Worm (Caenorhabditis elegans) whole organism, young adult: ENCODE measurements around the gene F16H6.7.

Experiments used
- F33H1.4 ChIP-seq: fragments of 200-800 bp; sonication (Bioruptor generic); IDR thresholded peaks from 2 replicates; pipeline ENCODE4 v1.3.6; 2022; ENCODE audit warnings: missing genetic modification reagents, missing genetic modification characterization, missing compliant biosample characterization
- F37B4.10 ChIP-seq: fragments of 200-800 bp; sonication (Bioruptor generic); IDR thresholded peaks from 2 replicates; pipeline ENCODE4 v1.3.6; 2022; ENCODE audit warnings: missing genetic modification characterization, missing compliant biosample characterization
- F57C9.4 ChIP-seq: sonication (generic microtip); optimal IDR thresholded peaks from 2 replicates; lab custom pipeline; 2017; ENCODE audit warnings: mild to moderate bottlenecking, missing genetic modification characterization, missing compliant biosample characterization
- T07F8.4 ChIP-seq: sonication (generic microtip); optimal IDR thresholded peaks from 2 replicates; lab custom pipeline; 2016; ENCODE audit warnings: mild to moderate bottlenecking, missing genetic modification characterization, moderate library complexity, missing compliant biosample characterization
- T26A5.8 ChIP-seq: sonication (generic microtip); optimal IDR thresholded peaks from 2 replicates; lab custom pipeline; 2016; ENCODE audit warnings: missing genetic modification characterization, missing compliant biosample characterization
- Y53F4B.3 ChIP-seq: fragments of 200-800 bp; sonication (Bioruptor generic); IDR thresholded peaks from 2 replicates; pipeline ENCODE4 v1.3.6; 2022; ENCODE audit warnings: missing genetic modification reagents, missing genetic modification characterization, missing compliant biosample characterization
- akir-1 ChIP-seq: fragments of 200-800 bp; sonication (Bioruptor generic); optimal IDR thresholded peaks from 2 replicates; lab custom pipeline; 2018; ENCODE audit warnings: mild to moderate bottlenecking, missing genetic modification characterization, moderate library complexity, missing compliant biosample characterization
- attf-5 ChIP-seq: fragments of 200-800 bp; sonication (Bioruptor generic); optimal IDR thresholded peaks from 2 replicates; lab custom pipeline; 2018; ENCODE audit warnings: mild to moderate bottlenecking, missing genetic modification characterization, missing compliant biosample characterization
- ccch-3 ChIP-seq: fragments of 200-800 bp; sonication (Bioruptor generic); optimal IDR thresholded peaks from 2 replicates; lab custom pipeline; 2018; ENCODE audit warnings: mild to moderate bottlenecking, missing genetic modification characterization, missing compliant biosample characterization
- cebp-1 ChIP-seq, 2 experiments: fragments of 200-800 bp in 1 of 2; sonication (Bioruptor generic) in 1 of 2; sonication (generic microtip) in 1 of 2; IDR thresholded peaks in 1 of 2; optimal IDR thresholded peaks in 1 of 2; 2 replicates each; pipeline versions ENCODE4 v1.3.6 to Lab custom; 2017 to 2022; ENCODE audit warnings: missing compliant biosample characterization in 2 of 2, missing genetic modification characterization in 2 of 2, mild to moderate bottlenecking in 1 of 2, missing genetic modification reagents in 1 of 2, moderate library complexity in 1 of 2
- ceh-100 ChIP-seq: fragments of 200-800 bp; sonication (Bioruptor generic); IDR thresholded peaks from 2 replicates; pipeline ENCODE4 v1.3.6; 2022; ENCODE audit warnings: missing genetic modification reagents, missing genetic modification characterization, missing compliant biosample characterization
- ceh-91 ChIP-seq: fragments of 200-800 bp; sonication (Bioruptor generic); IDR thresholded peaks from 2 replicates; pipeline ENCODE4 v1.3.6; 2022; ENCODE audit warnings: missing genetic modification reagents, missing genetic modification characterization, missing compliant biosample characterization
- die-1 ChIP-seq: sonication (generic microtip); optimal IDR thresholded peaks from 2 replicates; lab custom pipeline; 2016; ENCODE audit warnings: missing genotype, mild to moderate bottlenecking, missing genetic modification characterization, missing compliant biosample characterization
- dpl-1 ChIP-seq: fragments of 150-350 bp; optimal IDR thresholded peaks from 2 replicates; lab custom pipeline; 2014; ENCODE audit warnings: missing biosample characterization, missing genetic modification reagents, missing genetic modification characterization
- egl-18 ChIP-seq: fragments of 200-800 bp; sonication (Bioruptor generic); IDR thresholded peaks from 2 replicates; pipeline ENCODE4 v1.3.6; 2022; ENCODE audit warnings: missing genetic modification reagents, missing genetic modification characterization, missing compliant biosample characterization
- egrh-3 ChIP-seq: fragments of 200-800 bp; sonication (Bioruptor generic); IDR thresholded peaks from 2 replicates; pipeline ENCODE4 v1.3.6; 2022; ENCODE audit warnings: missing genetic modification reagents, missing genetic modification characterization, missing compliant biosample characterization
- let-526 ChIP-seq: fragments of 200-800 bp; sonication (Bioruptor generic); IDR thresholded peaks from 2 replicates; pipeline ENCODE4 v1.3.6; 2022; ENCODE audit warnings: missing genetic modification reagents, missing genetic modification characterization, missing compliant biosample characterization
- let-607 ChIP-seq, 2 experiments: fragments of 200-800 bp in 1 of 2; sonication (Bioruptor generic) in 1 of 2; sonication (generic microtip) in 1 of 2; optimal IDR thresholded peaks; 2 replicates each; lab custom pipeline; 2016 to 2018; ENCODE audit warnings: mild to moderate bottlenecking in 2 of 2, missing compliant biosample characterization in 2 of 2, missing genetic modification characterization in 2 of 2, moderate library complexity in 2 of 2, missing genotype in 1 of 2
- lin-35 ChIP-seq, 3 experiments: fragments of 150-350 bp in 2 of 3; sonication (generic microtip) in 1 of 3; optimal IDR thresholded peaks; 2 replicates each; lab custom pipeline; 2014 to 2018; ENCODE audit warnings: missing biosample characterization in 3 of 3, missing genetic modification characterization in 3 of 3, missing genetic modification reagents in 3 of 3
- lsy-27 ChIP-seq: sonication (generic microtip); optimal IDR thresholded peaks from 2 replicates; lab custom pipeline; 2017; ENCODE audit warnings: missing genetic modification characterization, mild to moderate bottlenecking, missing compliant biosample characterization, antibody characterized with exemption, missing genotype, borderline replicate concordance; ENCODE audit not compliant: insufficient read depth
- madf-6 ChIP-seq: fragments of 200-800 bp; sonication (Bioruptor generic); IDR thresholded peaks from 2 replicates; pipeline ENCODE4 v1.3.6; 2022; ENCODE audit warnings: missing genetic modification reagents, missing genetic modification characterization, missing compliant biosample characterization
- mcd-1 ChIP-seq: fragments of 200-800 bp; sonication (Bioruptor generic); IDR thresholded peaks from 2 replicates; pipeline ENCODE4 v1.3.6; 2022; ENCODE audit warnings: missing genetic modification reagents, missing genetic modification characterization, missing compliant biosample characterization
- mes-4 ChIP-seq: sonication (generic microtip); optimal IDR thresholded peaks from 2 replicates; lab custom pipeline; 2016; ENCODE audit warnings: missing genotype, missing genetic modification characterization, missing compliant biosample characterization
- nhr-120 ChIP-seq: fragments of 200-800 bp; sonication (Bioruptor generic); IDR thresholded peaks from 2 replicates; pipeline ENCODE4 v1.3.6; 2022; ENCODE audit warnings: missing genetic modification characterization, missing compliant biosample characterization
- nhr-27 ChIP-seq: fragments of 200-800 bp; sonication (Bioruptor generic); optimal IDR thresholded peaks from 2 replicates; lab custom pipeline; 2018; ENCODE audit warnings: mild to moderate bottlenecking, missing genetic modification characterization, moderate library complexity, missing compliant biosample characterization
- nhr-80 ChIP-seq: sonication (generic microtip); optimal IDR thresholded peaks from 2 replicates; lab custom pipeline; 2016; ENCODE audit warnings: missing genetic modification characterization, missing compliant biosample characterization
- rcor-1 ChIP-seq: fragments of 200-800 bp; sonication (Bioruptor generic); IDR thresholded peaks from 2 replicates; pipeline ENCODE4 v1.3.6; 2022; ENCODE audit warnings: missing genetic modification reagents, missing genetic modification characterization, missing compliant biosample characterization
- rpc-1 ChIP-seq, 2 experiments: fragments of 150-350 bp in 1 of 2; sonication (generic microtip) in 1 of 2; optimal IDR thresholded peaks; 2 replicates each; lab custom pipeline; 2014 to 2018; ENCODE audit warnings: missing biosample characterization in 1 of 2, missing genetic modification characterization in 1 of 2, missing genetic modification reagents in 1 of 2, missing genotype in 1 of 2
- snpc-1.1 ChIP-seq: sonication (generic microtip); optimal IDR thresholded peaks from 2 replicates; lab custom pipeline; 2017; ENCODE audit warnings: missing genetic modification characterization, mild to moderate bottlenecking, missing compliant biosample characterization, antibody characterized with exemption, moderate library complexity, missing genotype, missing genetic modification reagents; ENCODE audit not compliant: insufficient read depth
- snpc-1.3 ChIP-seq: sonication (generic microtip); optimal IDR thresholded peaks from 2 replicates; lab custom pipeline; 2017; ENCODE audit warnings: missing genetic modification characterization, mild to moderate bottlenecking, missing compliant biosample characterization, antibody characterized with exemption, moderate library complexity, missing genotype, missing genetic modification reagents; ENCODE audit not compliant: insufficient read depth
- tbp1 ChIP-seq: fragments of 200-800 bp; sonication (Bioruptor generic); optimal IDR thresholded peaks from 2 replicates; lab custom pipeline; 2018; ENCODE audit warnings: mild to moderate bottlenecking, missing genetic modification characterization, missing compliant biosample characterization
- unc-130 ChIP-seq: sonication (generic microtip); optimal IDR thresholded peaks from 2 replicates; lab custom pipeline; 2016; ENCODE audit warnings: missing genetic modification reagents, missing genetic modification characterization, missing compliant biosample characterization
- ztf-6 ChIP-seq: fragments of 200-800 bp; sonication (Bioruptor generic); IDR thresholded peaks from 2 replicates; pipeline ENCODE4 v1.3.6; 2022; ENCODE audit warnings: missing genetic modification reagents, missing genetic modification characterization, missing compliant biosample characterization

The F16H6.7 gene

ce11 chrV:18252239-18252638, 43.3 kb upstream of the F16H6.7 start, which contains the start of gene R10E8.1:
Gene R10E8.1, minus strand, starts transcription at chrV:18252416.
- TF ChIP-seq T26A5.8 (tag; lab: Kevin White, UChicago) (no peak), egrh-3 (no peak), lin-35 (GFP tag; optimal IDR thresholded peaks at IDR 0.05; lab: Kevin White, UChicago) (no peak), snpc-1.1 (tag; lab: Kevin White, UChicago) (no peak), Y53F4B.3 (GFP tag; lab: Robert Waterston, UW) (no peak), F37B4.10 (GFP tag; lab: Robert Waterston, UW) (no peak), egl-18 (GFP tag; lab: Robert Waterston, UW) (no peak)

ce11 chrV:18246077-18246476, 37.1 kb upstream of the F16H6.7 start:
- peak; percentile 31 for TF ChIP-seq nhr-80 (tag; lab: Kevin White, UChicago)
- TF ChIP-seq madf-6 (GFP tag; lab: Robert Waterston, UW) = no peak
- TF ChIP-seq, all 124 proteins: peak for 1

DNA sequence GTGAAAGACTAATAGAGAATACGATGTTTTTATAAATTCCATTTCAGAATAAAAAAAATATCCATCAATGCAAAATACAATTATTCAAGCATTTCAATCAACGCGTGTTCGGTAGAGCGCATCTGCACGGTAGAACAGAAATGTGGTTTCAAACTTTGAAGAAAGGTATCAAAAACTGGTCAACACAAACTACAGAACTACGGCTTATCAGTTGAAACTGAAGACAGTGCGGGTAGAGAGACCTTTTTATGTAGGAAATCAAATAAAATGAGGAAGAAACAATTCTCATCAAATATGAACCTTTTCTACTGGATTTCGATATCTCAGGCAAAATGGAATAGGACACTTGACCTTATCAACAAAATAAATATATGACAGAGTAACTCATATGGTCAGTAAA, 35.4 kb upstream of the F16H6.7 start:
- TF ChIP-seq nhr-80 (tag; lab: Kevin White, UChicago) (peak; percentile 57), dpl-1 (GFP tag; lab: Kevin White, UChicago) (no peak)
- TF ChIP-seq, all 124 proteins: peak for 1

- TF ChIP-seq tbp1 (GFP tag; lab: Kevin White, UChicago) (no peak), ceh-91 (GFP tag; lab: Robert Waterston, UW) (no peak), let-526 (no peak), lsy-27 (tag; lab: Kevin White, UChicago) (no peak), ztf-6 (no peak), nhr-120 (GFP tag; lab: Robert Waterston, UW) (no peak), nhr-27 (tag; lab: Kevin White, UChicago) (no peak), mes-4 (tag; lab: Kevin White, UChicago) (no peak), unc-130 (GFP tag; lab: Kevin White, UChicago) (no peak), ccch-3 (GFP tag; lab: Kevin White, UChicago) (no peak), ceh-100 (no peak), F57C9.4 (tag; lab: Kevin White, UChicago) (no peak), die-1 (tag; lab: Kevin White, UChicago) (no peak), F33H1.4 (GFP tag; lab: Robert Waterston, UW) (no peak), rpc-1 (optimal IDR thresholded peaks at IDR 0.05; lab: Kevin White, UChicago) (no peak), rpc-1 (tag; optimal IDR thresholded peaks at IDR 0.05; lab: Kevin White, UChicago) (no peak), T07F8.4 (tag; lab: Kevin White, UChicago) (no peak), mcd-1 (GFP tag; lab: Robert Waterston, UW) (no peak), T26A5.8 (tag; lab: Kevin White, UChicago) (no peak), akir-1 (GFP tag; lab: Kevin White, UChicago) (no peak)
- TF ChIP-seq, all 124 proteins: peak for 0
Measured at ce11 chrV:18243227-18243626, 34.3 kb upstream of the F16H6.7 start.

- TF ChIP-seq rcor-1 (GFP tag; lab: Robert Waterston, UW) (no peak), cebp-1 (GFP tag; IDR thresholded peaks at IDR 0.05; lab: Robert Waterston, UW) (no peak), cebp-1 (tag; optimal IDR thresholded peaks at IDR 0.05; lab: Kevin White, UChicago) (peak; percentile 14), nhr-80 (tag; lab: Kevin White, UChicago) (peak; percentile 65), let-607 (tag; optimal IDR thresholded peaks at IDR 0.05; lab: Kevin White, UChicago) (peak in 1 of 2 experiments; percentile 5), attf-5 (GFP tag; lab: Kevin White, UChicago) (peak; percentile 26), snpc-1.3 (tag; lab: Kevin White, UChicago) (no peak), mcd-1 (GFP tag; lab: Robert Waterston, UW) (peak; percentile 61; the same call in 1 of the 2 replicates)
Measured at ce11 chrV:18241328-18241727, 32.4 kb upstream of the F16H6.7 start, which contains the start of gene R10E8.8. Gene R10E8.8, minus strand, starts transcription at chrV:18241670.
